Worm (Caenorhabditis elegans): ENCODE results near the gene C15F1.5.

C15F1.5 gene

ce11 chrII:6930072-6930471 lies 40.3 kb downstream of the C15F1.5 start:
- TF ChIP-seq ZK337.2 (GFP tag; IDR thresholded peaks at IDR 0.05): no peak
- no peak for TF ChIP-seq pqm-1 (tag; optimal IDR thresholded peaks at IDR 0.05)
- no peak for TF ChIP-seq R02D3.7 (tag; optimal IDR thresholded peaks at IDR 0.05)
- TF ChIP-seq nhr-42 (GFP tag; IDR thresholded peaks at IDR 0.05): no peak
- peak; percentile 19 for TF ChIP-seq hlh-11 (tag; optimal IDR thresholded peaks at IDR 0.05)
- no peak for TF ChIP-seq T26A8.4 (GFP tag; IDR thresholded peaks at IDR 0.05)
- TF ChIP-seq unc-62 (GFP tag; optimal IDR thresholded peaks at IDR 0.05 in 1 of 2): no peak
- TF ChIP-seq unc-62 (tag; optimal IDR thresholded peaks at IDR 0.05): no peak
- TF ChIP-seq gei-8 (GFP tag; optimal IDR thresholded peaks at IDR 0.05): no peak
- TF ChIP-seq daf-19 (GFP tag; conservative IDR thresholded peaks at IDR 0.05): no peak
- TF ChIP-seq fos-1 (tag; optimal IDR thresholded peaks at IDR 0.05): no peak
- peak in 1 of 2 experiments; percentile 20 for TF ChIP-seq lsy-2 (tag; optimal IDR thresholded peaks at IDR 0.05)
- no peak for TF ChIP-seq ceh-44 (GFP tag; IDR thresholded peaks at IDR 0.05)
- no peak for TF ChIP-seq lim-7 (GFP tag; IDR thresholded peaks at IDR 0.05)
- TF ChIP-seq lin-1 (GFP tag; IDR thresholded peaks at IDR 0.05): no peak

DNA sequence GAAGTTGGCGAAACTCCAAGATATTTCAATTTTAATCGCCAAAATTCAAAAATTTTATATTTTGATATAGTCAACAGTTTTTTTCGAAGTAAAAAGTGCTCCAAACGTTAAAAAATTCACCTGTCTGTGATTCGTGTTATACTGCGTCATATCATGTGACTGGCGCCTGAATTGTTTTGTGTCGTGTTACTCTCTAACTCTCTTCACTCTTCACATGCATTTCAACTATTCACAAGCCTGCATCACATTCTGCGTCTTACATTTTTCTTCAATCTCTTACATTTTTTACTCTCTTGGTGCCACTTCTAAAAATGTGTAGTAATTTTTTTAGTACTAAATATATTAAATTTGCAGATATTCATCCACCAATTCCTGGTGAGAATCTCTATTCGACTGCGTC lies 42.0 kb downstream of the C15F1.5 start, which contains the start of gene flcn-1:
flcn-1 (plus strand) TSS at position 348 of the 400 bp plus-strand sequence.
- TF ChIP-seq dmd-6 (GFP tag; IDR thresholded peaks at IDR 0.05) (0 out of 2 replicates have a peak, but pooled peaks have one; percentile 28), unc-62 (GFP tag; optimal IDR thresholded peaks at IDR 0.05 in 1 of 2) (peak in 1 of 2 experiments; percentile 50), unc-62 (tag; optimal IDR thresholded peaks at IDR 0.05) (no peak), F26F4.8 (GFP tag; conservative IDR thresholded peaks at IDR 0.05) (no peak), F10B5.3 (tag; optimal IDR thresholded peaks at IDR 0.05) (no peak), zag-1 (tag; optimal IDR thresholded peaks at IDR 0.05) (no peak), nhr-28 (tag; optimal IDR thresholded peaks at IDR 0.05) (peak; percentile 33), pha-4 (GFP tag; IDR thresholded peaks at IDR 0.05) (no peak), pha-4 (tag; optimal IDR thresholded peaks at IDR 0.05) (peak; percentile 38), hlh-30 (tag; optimal IDR thresholded peaks at IDR 0.05; ENCODE audit: insufficient read depth) (peak; percentile 96), vab-7 (GFP tag; IDR thresholded peaks at IDR 0.05) (no peak), mes-2 (tag; optimal IDR thresholded peaks at IDR 0.05; ENCODE audit: poor library complexity, severe bottlenecking) (peak; percentile 44), ctbp-1 (GFP tag; IDR thresholded peaks at IDR 0.05) (no peak), lim-7 (GFP tag; IDR thresholded peaks at IDR 0.05) (no peak), zip-2 (tag; optimal IDR thresholded peaks at IDR 0.05) (no peak), daf-16 (GFP tag; optimal IDR thresholded peaks at IDR 0.05) (no peak), daf-16 (tag; optimal IDR thresholded peaks at IDR 0.05) (peak; percentile 41), dve-1 (tag; optimal IDR thresholded peaks at IDR 0.05; ENCODE audit: insufficient read depth) (peak; percentile 56), rbr-2 (tag; optimal IDR thresholded peaks at IDR 0.05) (peak; percentile 16), mep-1 (tag; optimal IDR thresholded peaks at IDR 0.05) (peak; percentile 57), hlh-11 (tag; optimal IDR thresholded peaks at IDR 0.05) (peak; percentile 61), mdl-1 (tag; optimal IDR thresholded peaks at IDR 0.05) (peak in 1 of 2 experiments; percentile 34), lsy-2 (tag; optimal IDR thresholded peaks at IDR 0.05) (peak in 1 of 2 experiments; percentile 70), lin-1 (GFP tag; IDR thresholded peaks at IDR 0.05) (0 out of 2 replicates have a peak, but pooled peaks have one; percentile 13), ztf-7 (tag; optimal IDR thresholded peaks at IDR 0.05) (peak; percentile 51)

DNA sequence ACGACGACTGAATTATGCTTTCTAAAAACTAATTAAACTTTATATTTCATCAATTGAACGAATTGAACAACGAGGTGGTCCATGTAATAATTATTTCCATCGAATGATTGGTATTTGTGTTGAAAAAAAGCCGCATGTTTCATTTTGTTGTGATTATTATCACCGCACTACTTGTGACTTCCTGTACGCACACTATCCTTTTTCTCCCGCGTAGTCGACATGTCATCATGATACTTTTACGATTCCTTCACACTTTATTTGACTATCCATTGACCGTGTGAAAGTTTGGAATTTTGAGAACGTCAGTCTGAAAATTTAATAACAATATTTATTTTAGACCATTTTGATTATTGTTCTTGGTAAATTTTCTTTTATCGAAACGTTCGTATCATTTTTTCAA lies 42.8 kb downstream of the C15F1.5 start, which contains the start of gene F22D3.4:
F22D3.4 (minus strand) TSS at position 1 of the 400 bp plus-strand sequence.
- TF ChIP-seq sdz-12 (GFP tag; optimal IDR thresholded peaks at IDR 0.05) (no peak), egl-27 (tag; optimal IDR thresholded peaks at IDR 0.05) (no peak), php-3 (GFP tag; IDR thresholded peaks at IDR 0.05) (0 out of 2 replicates have a peak, but pooled peaks have one; percentile 12), duxl-1 (tag; optimal IDR thresholded peaks at IDR 0.05; ENCODE audit: poor library complexity) (no peak), mes-2 (tag; optimal IDR thresholded peaks at IDR 0.05; ENCODE audit: poor library complexity, severe bottlenecking) (no peak), nhr-28 (tag; optimal IDR thresholded peaks at IDR 0.05) (peak; percentile 72), pqm-1 (tag; optimal IDR thresholded peaks at IDR 0.05) (peak; percentile 44), unc-62 (GFP tag; optimal IDR thresholded peaks at IDR 0.05 in 1 of 2) (peak in 1 of 2 experiments; percentile 56), unc-62 (tag; optimal IDR thresholded peaks at IDR 0.05) (no peak), lir-3 (tag; optimal IDR thresholded peaks at IDR 0.05) (no peak), nhr-102 (tag; optimal IDR thresholded peaks at IDR 0.05) (no peak), lin-1 (GFP tag; IDR thresholded peaks at IDR 0.05) (0 out of 2 replicates have a peak, but pooled peaks have one; percentile 35), nhr-77 (tag; optimal IDR thresholded peaks at IDR 0.05) (peak; percentile 0), unc-130 (GFP tag; optimal IDR thresholded peaks at IDR 0.05) (no peak), lin-38 (GFP tag; IDR thresholded peaks at IDR 0.05) (no peak), F10B5.3 (tag; optimal IDR thresholded peaks at IDR 0.05) (no peak), nhr-48 (tag; optimal IDR thresholded peaks at IDR 0.05) (no peak), hlh-30 (tag; optimal IDR thresholded peaks at IDR 0.05; ENCODE audit: insufficient read depth) (peak; percentile 68), lin-39 (tag; optimal IDR thresholded peaks at IDR 0.05) (no peak), Y75B8A.6 (GFP tag; IDR thresholded peaks at IDR 0.05) (no peak), skn-1 (tag; optimal IDR thresholded peaks at IDR 0.05) (no peak), daf-16 (GFP tag; optimal IDR thresholded peaks at IDR 0.05) (no peak), daf-16 (tag; optimal IDR thresholded peaks at IDR 0.05) (peak; percentile 11)
